Worm (Caenorhabditis elegans) whole organism, L4 larva: Measurements from ENCODE around the gene fem-3.

Source experiments
- F37D6.2 ChIP-seq: sonication (generic microtip); optimal IDR thresholded peaks from 2 replicates; lab custom pipeline; 2016; ENCODE audit warnings: mild to moderate bottlenecking, missing genetic modification characterization, missing compliant biosample characterization
- F49E8.2 ChIP-seq: sonication (generic microtip); optimal IDR thresholded peaks from 2 replicates; lab custom pipeline; 2016; ENCODE audit warnings: missing compliant biosample characterization, mild to moderate bottlenecking, missing genetic modification characterization, borderline replicate concordance
- R02D3.7 ChIP-seq: fragments of 150-350 bp; sonication (generic microtip); optimal IDR thresholded peaks from 3 replicates; lab custom pipeline; 2014; ENCODE audit warnings: missing biosample characterization, missing genetic modification characterization
- Y48G9A.11 ChIP-seq: fragments of 200-800 bp; sonication (Bioruptor generic); IDR thresholded peaks from 2 replicates; pipeline ENCODE4 v1.3.6; 2022; ENCODE audit warnings: missing genetic modification reagents, missing genetic modification characterization, missing compliant biosample characterization
- ZK337.2 ChIP-seq: fragments of 200-800 bp; sonication (Bioruptor generic); IDR thresholded peaks from 2 replicates; pipeline ENCODE4 v1.3.6; 2022; ENCODE audit warnings: missing genetic modification reagents, missing genetic modification characterization, missing compliant biosample characterization
- aha-1 ChIP-seq: fragments of 150-350 bp; peaks from one replicate; lab custom pipeline; 2014; ENCODE audit warnings: missing biosample characterization, missing genetic modification characterization
- ceh-28 ChIP-seq: fragments of 150-350 bp; optimal IDR thresholded peaks from 2 replicates; lab custom pipeline; 2014; ENCODE audit warnings: missing biosample characterization, missing genetic modification reagents, missing genetic modification characterization
- ceh-32 ChIP-seq: sonication (generic microtip); optimal IDR thresholded peaks from 2 replicates; lab custom pipeline; 2016; ENCODE audit warnings: mild to moderate bottlenecking, missing genetic modification characterization, missing compliant biosample characterization; ENCODE audit not compliant: poor library complexity
- ces-1 ChIP-seq: fragments of 150-350 bp; sonication (generic microtip); optimal IDR thresholded peaks from 4 replicates; lab custom pipeline; 2014; ENCODE audit warnings: missing biosample characterization, missing genetic modification reagents, missing genetic modification characterization
- cey-2 ChIP-seq: sonication (generic microtip); optimal IDR thresholded peaks from 3 replicates; lab custom pipeline; 2017; ENCODE audit warnings: missing genetic modification characterization, mild to moderate bottlenecking, missing compliant biosample characterization, antibody characterized with exemption, borderline replicate concordance; ENCODE audit not compliant: insufficient read depth
- ctbp-1 ChIP-seq: fragments of 200-800 bp; sonication (Bioruptor generic); IDR thresholded peaks from 2 replicates; pipeline ENCODE4 v1.3.6; 2022; ENCODE audit warnings: missing genetic modification reagents, missing genetic modification characterization, missing compliant biosample characterization
- daf-12 ChIP-seq: fragments of 150-350 bp; optimal IDR thresholded peaks from 2 replicates; lab custom pipeline; 2014; ENCODE audit warnings: missing biosample characterization, missing genetic modification reagents, missing genetic modification characterization
- daf-16 ChIP-seq, 3 experiments: sonication (generic microtip); optimal IDR thresholded peaks; 2 replicates each; lab custom pipeline; 2016 to 2017; ENCODE audit warnings: missing genetic modification characterization in 3 of 3, missing genetic modification reagents in 3 of 3, mild to moderate bottlenecking in 2 of 3, missing compliant biosample characterization in 2 of 3, missing biosample characterization in 1 of 3, moderate library complexity in 1 of 3
- dmd-6 ChIP-seq: fragments of 200-800 bp; sonication (Bioruptor generic); IDR thresholded peaks from 2 replicates; pipeline ENCODE4 v1.3.6; 2022; ENCODE audit warnings: missing genetic modification reagents, missing genetic modification characterization, missing compliant biosample characterization
- dmd-8 ChIP-seq: fragments of 200-800 bp; sonication (Bioruptor generic); IDR thresholded peaks from 2 replicates; pipeline ENCODE4 v1.3.6; 2022; ENCODE audit warnings: missing genetic modification characterization, missing compliant biosample characterization
- dpl-1 ChIP-seq: fragments of 150-350 bp; optimal IDR thresholded peaks from 2 replicates; lab custom pipeline; 2014; ENCODE audit warnings: missing biosample characterization, missing genetic modification reagents, missing genetic modification characterization
- dve-1 ChIP-seq: sonication (generic microtip); optimal IDR thresholded peaks from 2 replicates; lab custom pipeline; 2017; ENCODE audit warnings: antibody characterized with exemption, mild to moderate bottlenecking, missing genetic modification characterization, missing compliant biosample characterization; ENCODE audit not compliant: insufficient read depth
- hif-1 ChIP-seq, 2 experiments: sonication (generic microtip); optimal IDR thresholded peaks; 2 replicates each; lab custom pipeline; 2016 to 2017; ENCODE audit warnings: missing compliant biosample characterization in 2 of 2, missing genetic modification characterization in 2 of 2, missing genetic modification reagents in 2 of 2, missing genotype in 2 of 2, mild to moderate bottlenecking in 1 of 2
- hlh-11 ChIP-seq: fragments of 200-800 bp; sonication (Bioruptor generic); optimal IDR thresholded peaks from 2 replicates; lab custom pipeline; 2018; ENCODE audit warnings: mild to moderate bottlenecking, missing genetic modification characterization, missing compliant biosample characterization
- hlh-30 ChIP-seq: sonication (generic microtip); optimal IDR thresholded peaks from 2 replicates; lab custom pipeline; 2017; ENCODE audit warnings: antibody characterized with exemption, mild to moderate bottlenecking, missing genetic modification characterization, missing compliant biosample characterization; ENCODE audit not compliant: insufficient read depth
- lin-1 ChIP-seq: fragments of 200-800 bp; sonication (Bioruptor generic); IDR thresholded peaks from 2 replicates; pipeline ENCODE4 v1.3.6; 2022; ENCODE audit warnings: missing genetic modification reagents, missing genetic modification characterization, missing compliant biosample characterization
- lsy-2 ChIP-seq, 2 experiments: fragments of 150-350 bp in 1 of 2; sonication (generic microtip) in 1 of 2; optimal IDR thresholded peaks; 2 replicates each; lab custom pipeline; 2014 to 2017; ENCODE audit warnings: missing biosample characterization in 2 of 2, missing genetic modification characterization in 2 of 2
- mep-1 ChIP-seq: fragments of 150-350 bp; sonication (generic microtip); optimal IDR thresholded peaks from 3 replicates; lab custom pipeline; 2014; ENCODE audit warnings: missing biosample characterization, missing genetic modification characterization
- mxl-3 ChIP-seq: fragments of 200-800 bp; sonication (Bioruptor generic); optimal IDR thresholded peaks from 2 replicates; lab custom pipeline; 2018; ENCODE audit warnings: mild to moderate bottlenecking, missing genetic modification characterization, missing compliant biosample characterization
- nhr-10 ChIP-seq: fragments of 150-350 bp; optimal IDR thresholded peaks from 2 replicates; lab custom pipeline; 2014; ENCODE audit warnings: missing biosample characterization, missing genetic modification characterization
- nhr-25 ChIP-seq: sonication (generic microtip); optimal IDR thresholded peaks from 2 replicates; lab custom pipeline; 2017; ENCODE audit warnings: missing genetic modification characterization, mild to moderate bottlenecking, missing compliant biosample characterization, antibody characterized with exemption, moderate library complexity, borderline replicate concordance; ENCODE audit not compliant: insufficient read depth
- nhr-28 ChIP-seq: fragments of 150-350 bp; optimal IDR thresholded peaks from 2 replicates; lab custom pipeline; 2014; ENCODE audit warnings: missing biosample characterization, missing genetic modification characterization
- nhr-6 ChIP-seq: fragments of 150-350 bp; optimal IDR thresholded peaks from 2 replicates; lab custom pipeline; 2014; ENCODE audit warnings: missing biosample characterization, missing genetic modification characterization
- pha-4 ChIP-seq, 2 experiments: fragments of 150-350 bp in 1 of 2; fragments of 200-800 bp in 1 of 2; sonication (Bioruptor generic) in 1 of 2; IDR thresholded peaks in 1 of 2; optimal IDR thresholded peaks in 1 of 2; 2 replicates each; pipeline versions ENCODE4 v1.3.6 to Lab custom; 2014 to 2022; ENCODE audit warnings: missing genetic modification characterization in 2 of 2, missing genetic modification reagents in 2 of 2, missing biosample characterization in 1 of 2, missing compliant biosample characterization in 1 of 2
- php-3 ChIP-seq: fragments of 200-800 bp; sonication (Bioruptor generic); IDR thresholded peaks from 2 replicates; pipeline ENCODE4 v1.3.6; 2022; ENCODE audit warnings: missing genetic modification reagents, missing genetic modification characterization, missing compliant biosample characterization
- pqm-1 ChIP-seq: sonication (generic microtip); optimal IDR thresholded peaks from 2 replicates; lab custom pipeline; 2017; ENCODE audit warnings: missing biosample characterization, missing genetic modification characterization
- spr-1 ChIP-seq: sonication (generic microtip); optimal IDR thresholded peaks from 2 replicates; lab custom pipeline; 2016; ENCODE audit warnings: mild to moderate bottlenecking, missing genetic modification characterization, missing compliant biosample characterization
- spr-3 ChIP-seq: fragments of 200-800 bp; sonication (Bioruptor generic); optimal IDR thresholded peaks from 2 replicates; lab custom pipeline; 2018; ENCODE audit warnings: mild to moderate bottlenecking, missing genetic modification characterization, missing compliant biosample characterization
- ztf-11 ChIP-seq: fragments of 150-350 bp; optimal IDR thresholded peaks from 2 replicates; lab custom pipeline; 2014; ENCODE audit warnings: missing biosample characterization, missing genetic modification characterization

The fem-3 gene

ce11 chrIV:9107464-9107863 is 2.7 kb downstream of the fem-3 start (continued):
- peak; percentile 30 for TF ChIP-seq dve-1 (tag; lab: Kevin White, UChicago)
- TF ChIP-seq nhr-25 (tag; lab: Kevin White, UChicago) = no peak
- TF ChIP-seq dmd-6 = no peak
- TF ChIP-seq ceh-28 = peak; percentile 13
- TF ChIP-seq lsy-2 (tag; optimal IDR thresholded peaks at IDR 0.05; lab: Kevin White, UChicago) = peak in 1 of 2 experiments; percentile 67
- TF ChIP-seq R02D3.7 (tag; lab: Kevin White, UChicago) = no peak
- no peak for TF ChIP-seq pha-4 (GFP tag; IDR thresholded peaks at IDR 0.05; lab: Robert Waterston, UW)
- peak; percentile 66 for TF ChIP-seq pha-4 (tag; optimal IDR thresholded peaks at IDR 0.05; lab: Kevin White, UChicago)
- TF ChIP-seq ceh-32 (tag; lab: Kevin White, UChicago) = no peak

DNA sequence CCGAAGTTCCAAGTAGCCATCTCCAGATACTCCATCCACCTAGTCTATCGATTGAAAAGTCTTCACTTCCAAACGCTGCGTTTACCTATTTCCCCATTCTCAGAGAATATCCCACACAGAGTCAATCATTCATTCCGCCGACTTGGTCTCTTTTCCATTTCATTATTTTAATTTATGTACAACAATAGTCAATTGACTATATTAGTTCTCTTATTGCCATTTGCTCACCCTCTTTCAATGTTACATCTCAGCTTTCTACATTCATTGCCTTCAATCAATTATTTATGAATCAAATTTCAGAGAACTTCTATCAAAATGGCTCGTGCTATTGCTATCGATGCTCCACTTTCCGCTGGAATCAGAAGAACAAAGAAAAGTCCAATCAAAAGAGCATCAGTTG is 3.9 kb downstream of the fem-3 start, which contains the start of gene aly-1:
TSS of gene aly-1 (plus strand) at position 301 of the 400 bp plus-strand sequence.
- TF ChIP-seq dmd-6 = no peak
- TF ChIP-seq cey-2 (tag; lab: Kevin White, UChicago) = no peak
- no peak for TF ChIP-seq aha-1 (tag; lab: Kevin White, UChicago)
- TF ChIP-seq mep-1 = no peak
- no peak for TF ChIP-seq nhr-10 (tag; lab: Kevin White, UChicago)
- no peak for TF ChIP-seq ztf-11 (tag; lab: Kevin White, UChicago)
- no peak for TF ChIP-seq ctbp-1 (GFP tag; lab: Robert Waterston, UW)
- no peak for TF ChIP-seq daf-16 (GFP tag; optimal IDR thresholded peaks at IDR 0.05; lab: Kevin White, UChicago)
- no peak for TF ChIP-seq daf-16 (tag; optimal IDR thresholded peaks at IDR 0.05; lab: Kevin White, UChicago)
- no peak for TF ChIP-seq Y48G9A.11 (GFP tag; lab: Robert Waterston, UW)
- no peak for TF ChIP-seq spr-1 (tag; lab: Kevin White, UChicago)
- TF ChIP-seq ceh-28 = no peak
- TF ChIP-seq ceh-32 (tag; lab: Kevin White, UChicago) = no peak

ce11 chrIV:9112019-9112418 is 7.3 kb downstream of the fem-3 start:
- TF ChIP-seq cey-2 (tag; lab: Kevin White, UChicago) = peak; percentile 64
- peak; percentile 80 for TF ChIP-seq nhr-28 (tag; lab: Kevin White, UChicago)
- no peak for TF ChIP-seq lsy-2 (tag; optimal IDR thresholded peaks at IDR 0.05; lab: Kevin White, UChicago)
- no peak for TF ChIP-seq ces-1
- TF ChIP-seq pqm-1 (tag; lab: Kevin White, UChicago) = peak; percentile 91
- peak; percentile 57 for TF ChIP-seq dve-1 (tag; lab: Kevin White, UChicago)
- no peak for TF ChIP-seq daf-12 (tag; lab: Kevin White, UChicago)
- no peak for TF ChIP-seq F49E8.2 (tag; lab: Kevin White, UChicago)
- TF ChIP-seq dmd-6 = peak; percentile 70
- peak; percentile 68 for TF ChIP-seq mxl-3 (GFP tag; lab: Kevin White, UChicago)
- no peak for TF ChIP-seq ZK337.2 (GFP tag; lab: Robert Waterston, UW)
- TF ChIP-seq hlh-11 (tag; lab: Kevin White, UChicago) = peak; percentile 72
- TF ChIP-seq lin-1 (GFP tag; lab: Robert Waterston, UW) = no peak
- peak; percentile 15 for TF ChIP-seq dpl-1
- TF ChIP-seq ctbp-1 (GFP tag; lab: Robert Waterston, UW) = no peak
- TF ChIP-seq daf-16 (GFP tag; optimal IDR thresholded peaks at IDR 0.05; lab: Kevin White, UChicago) = no peak
- peak; percentile 52 for TF ChIP-seq daf-16 (tag; optimal IDR thresholded peaks at IDR 0.05; lab: Kevin White, UChicago)
- TF ChIP-seq hlh-30 (tag; lab: Kevin White, UChicago) = peak; percentile 18

DNA sequence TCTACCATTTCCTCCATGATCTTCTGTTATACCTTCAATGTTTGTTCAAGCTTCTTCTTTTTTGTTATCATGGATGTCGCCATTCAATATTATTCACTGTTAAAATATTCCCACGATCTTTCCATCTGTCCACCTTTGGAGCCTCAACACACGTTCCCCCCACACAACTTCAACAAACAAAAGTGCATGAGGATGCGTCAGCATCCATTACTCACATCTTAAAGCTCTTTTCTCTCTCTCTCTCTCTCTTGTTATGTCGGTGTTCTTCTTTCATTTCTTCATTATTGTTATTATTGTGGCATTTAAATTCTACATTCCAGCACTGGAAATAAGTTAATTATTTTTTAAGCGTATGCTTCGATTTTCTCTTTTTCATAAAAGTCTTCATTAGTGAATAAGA is 9.3 kb downstream of the fem-3 start:
- TF ChIP-seq spr-3 (GFP tag; lab: Kevin White, UChicago) (no peak), pha-4 (GFP tag; IDR thresholded peaks at IDR 0.05; lab: Robert Waterston, UW) (no peak), pha-4 (tag; optimal IDR thresholded peaks at IDR 0.05; lab: Kevin White, UChicago) (no peak), dve-1 (tag; lab: Kevin White, UChicago) (peak; percentile 13), hif-1 (tag; optimal IDR thresholded peaks at IDR 0.05; lab: Kevin White, UChicago) (no peak), pqm-1 (tag; lab: Kevin White, UChicago) (no peak), nhr-6 (tag; lab: Kevin White, UChicago) (peak; percentile 57), dmd-8 (GFP tag; lab: Robert Waterston, UW) (no peak), ztf-11 (tag; lab: Kevin White, UChicago) (no peak), dmd-6 (no peak), php-3 (GFP tag; lab: Robert Waterston, UW) (no peak), F37D6.2 (tag; lab: Kevin White, UChicago) (no peak)
